Worm (Caenorhabditis elegans) whole organism, young adult: ENCODE data around the gene str-249.

ENCODE experiments used
- B0261.1 ChIP-seq: sonication (generic microtip); optimal IDR thresholded peaks from 2 replicates; lab custom pipeline; 2016; ENCODE audit warnings: mild to moderate bottlenecking, missing genetic modification characterization, moderate library complexity, missing compliant biosample characterization
- B0336.3 ChIP-seq: fragments of 200-800 bp; sonication (Bioruptor generic); IDR thresholded peaks from 2 replicates; pipeline ENCODE4 v1.3.6; 2022; ENCODE audit warnings: missing genetic modification characterization, missing compliant biosample characterization
- F10E7.11 ChIP-seq: sonication (generic microtip); optimal IDR thresholded peaks from 2 replicates; lab custom pipeline; 2017; ENCODE audit warnings: mild to moderate bottlenecking, missing genetic modification characterization, moderate library complexity, missing compliant biosample characterization
- F37B4.10 ChIP-seq: fragments of 200-800 bp; sonication (Bioruptor generic); IDR thresholded peaks from 2 replicates; pipeline ENCODE4 v1.3.6; 2022; ENCODE audit warnings: missing genetic modification characterization, missing compliant biosample characterization
- F39B2.1 ChIP-seq: fragments of 200-800 bp; sonication (Bioruptor generic); IDR thresholded peaks from 2 replicates; pipeline ENCODE4 v1.3.6; 2022; ENCODE audit warnings: missing genetic modification reagents, missing genetic modification characterization, missing compliant biosample characterization
- F55B11.4 ChIP-seq: sonication (generic microtip); optimal IDR thresholded peaks from 2 replicates; lab custom pipeline; 2016; ENCODE audit warnings: missing compliant biosample characterization, missing genetic modification characterization, borderline replicate concordance; ENCODE audit not compliant: insufficient read depth
- F57A8.1 ChIP-seq: fragments of 200-800 bp; sonication (Bioruptor generic); optimal IDR thresholded peaks from 2 replicates; lab custom pipeline; 2018; ENCODE audit warnings: mild to moderate bottlenecking, missing genetic modification characterization, moderate library complexity, missing compliant biosample characterization
- T26A5.8 ChIP-seq: sonication (generic microtip); optimal IDR thresholded peaks from 2 replicates; lab custom pipeline; 2016; ENCODE audit warnings: missing genetic modification characterization, missing compliant biosample characterization
- Y67H2A.10 ChIP-seq: fragments of 200-800 bp; sonication (Bioruptor generic); conservative IDR thresholded peaks from 2 replicates; pipeline ENCODE4 v1.3.6; 2022; ENCODE audit warnings: missing genetic modification reagents, missing genetic modification characterization, missing compliant biosample characterization
- akir-1 ChIP-seq: fragments of 200-800 bp; sonication (Bioruptor generic); optimal IDR thresholded peaks from 2 replicates; lab custom pipeline; 2018; ENCODE audit warnings: mild to moderate bottlenecking, missing genetic modification characterization, moderate library complexity, missing compliant biosample characterization
- ceh-100 ChIP-seq: fragments of 200-800 bp; sonication (Bioruptor generic); IDR thresholded peaks from 2 replicates; pipeline ENCODE4 v1.3.6; 2022; ENCODE audit warnings: missing genetic modification reagents, missing genetic modification characterization, missing compliant biosample characterization
- ceh-40 ChIP-seq: fragments of 200-800 bp; sonication (Bioruptor generic); IDR thresholded peaks from 2 replicates; pipeline ENCODE4 v1.3.6; 2022; ENCODE audit warnings: missing genetic modification characterization, missing compliant biosample characterization
- ceh-79 ChIP-seq: sonication (generic microtip); optimal IDR thresholded peaks from 2 replicates; lab custom pipeline; 2017; ENCODE audit warnings: mild to moderate bottlenecking, missing genetic modification characterization, missing compliant biosample characterization
- ceh-91 ChIP-seq: fragments of 200-800 bp; sonication (Bioruptor generic); IDR thresholded peaks from 2 replicates; pipeline ENCODE4 v1.3.6; 2022; ENCODE audit warnings: missing genetic modification reagents, missing genetic modification characterization, missing compliant biosample characterization
- dox-1 ChIP-seq: fragments of 200-800 bp; sonication (Bioruptor generic); IDR thresholded peaks from 2 replicates; pipeline ENCODE4 v1.3.6; 2022; ENCODE audit warnings: missing genetic modification reagents, missing genetic modification characterization, missing compliant biosample characterization
- egl-18 ChIP-seq: fragments of 200-800 bp; sonication (Bioruptor generic); IDR thresholded peaks from 2 replicates; pipeline ENCODE4 v1.3.6; 2022; ENCODE audit warnings: missing genetic modification reagents, missing genetic modification characterization, missing compliant biosample characterization
- hrde-1 ChIP-seq: sonication (generic microtip); optimal IDR thresholded peaks from 2 replicates; lab custom pipeline; 2016; ENCODE audit warnings: missing genetic modification characterization, mild to moderate bottlenecking, missing compliant biosample characterization, moderate library complexity, missing genotype, missing genetic modification reagents, borderline replicate concordance
- hsf-1 ChIP-seq: fragments of 200-800 bp; sonication (Bioruptor generic); IDR thresholded peaks from 2 replicates; pipeline ENCODE4 v1.3.6; 2022; ENCODE audit warnings: missing genetic modification reagents, missing genetic modification characterization, missing compliant biosample characterization
- lag-1 ChIP-seq: fragments of 200-800 bp; sonication (Bioruptor generic); IDR thresholded peaks from 2 replicates; pipeline ENCODE4 v1.3.6; 2022; ENCODE audit warnings: missing genetic modification reagents, missing genetic modification characterization, missing compliant biosample characterization
- let-526 ChIP-seq: fragments of 200-800 bp; sonication (Bioruptor generic); IDR thresholded peaks from 2 replicates; pipeline ENCODE4 v1.3.6; 2022; ENCODE audit warnings: missing genetic modification reagents, missing genetic modification characterization, missing compliant biosample characterization
- lin-26 ChIP-seq: fragments of 200-800 bp; sonication (Bioruptor generic); IDR thresholded peaks from 2 replicates; pipeline ENCODE4 v1.3.6; 2022; ENCODE audit warnings: missing genetic modification reagents, missing genetic modification characterization, missing compliant biosample characterization
- lin-40 ChIP-seq: sonication (generic microtip); optimal IDR thresholded peaks from 2 replicates; lab custom pipeline; 2016; ENCODE audit warnings: missing genetic modification characterization, mild to moderate bottlenecking, missing compliant biosample characterization, missing genotype, missing genetic modification reagents
- lin-54 ChIP-seq: fragments of 200-800 bp; sonication (Bioruptor generic); optimal IDR thresholded peaks from 2 replicates; lab custom pipeline; 2018; ENCODE audit warnings: mild to moderate bottlenecking, missing genetic modification characterization, missing compliant biosample characterization
- lir-1 ChIP-seq: fragments of 200-800 bp; sonication (Bioruptor generic); conservative IDR thresholded peaks from 2 replicates; pipeline ENCODE4 v1.3.6; 2022; ENCODE audit warnings: missing genetic modification reagents, missing genetic modification characterization, missing compliant biosample characterization
- nhr-179 ChIP-seq: sonication (generic microtip); optimal IDR thresholded peaks from 2 replicates; lab custom pipeline; 2016; ENCODE audit warnings: mild to moderate bottlenecking, missing genetic modification characterization, missing compliant biosample characterization
- nhr-27 ChIP-seq: fragments of 200-800 bp; sonication (Bioruptor generic); optimal IDR thresholded peaks from 2 replicates; lab custom pipeline; 2018; ENCODE audit warnings: mild to moderate bottlenecking, missing genetic modification characterization, moderate library complexity, missing compliant biosample characterization
- pbrm-1 ChIP-seq: fragments of 200-800 bp; sonication (Bioruptor generic); IDR thresholded peaks from 2 replicates; pipeline ENCODE4 v1.3.6; 2022; ENCODE audit warnings: missing genetic modification reagents, missing genetic modification characterization, missing compliant biosample characterization
- rec-8 ChIP-seq, 2 experiments: sonication (generic microtip); optimal IDR thresholded peaks; 2 replicates each; lab custom pipeline; 2016; ENCODE audit warnings: mild to moderate bottlenecking in 2 of 2, missing genetic modification characterization in 2 of 2, missing genetic modification reagents in 2 of 2, missing genotype in 2 of 2, missing biosample characterization in 1 of 2, missing compliant biosample characterization in 1 of 2, moderate library complexity in 1 of 2
- repo-1 ChIP-seq: sonication (generic microtip); optimal IDR thresholded peaks from 2 replicates; lab custom pipeline; 2017; ENCODE audit warnings: mild to moderate bottlenecking, missing genetic modification characterization, missing compliant biosample characterization
- sdz-38 ChIP-seq: sonication (generic microtip); optimal IDR thresholded peaks from 2 replicates; lab custom pipeline; 2016; ENCODE audit warnings: missing genotype, missing genetic modification characterization, missing compliant biosample characterization
- snpc-1.1 ChIP-seq: sonication (generic microtip); optimal IDR thresholded peaks from 2 replicates; lab custom pipeline; 2017; ENCODE audit warnings: missing genetic modification characterization, mild to moderate bottlenecking, missing compliant biosample characterization, antibody characterized with exemption, moderate library complexity, missing genotype, missing genetic modification reagents; ENCODE audit not compliant: insufficient read depth
- snpc-4 ChIP-seq, 5 experiments: fragments of 150-350 bp in 1 of 5; sonication (generic microtip) in 4 of 5; optimal IDR thresholded peaks; 2 replicates each; lab custom pipeline; 2014 to 2018; ENCODE audit warnings: missing genetic modification characterization in 5 of 5, missing biosample characterization in 3 of 5, antibody characterized with exemption in 2 of 5, mild to moderate bottlenecking in 2 of 5, missing compliant biosample characterization in 2 of 5, missing genotype in 2 of 5, moderate library complexity in 2 of 5, missing genetic modification reagents in 1 of 5
- somi-1 ChIP-seq: fragments of 200-800 bp; sonication (Bioruptor generic); optimal IDR thresholded peaks from 2 replicates; lab custom pipeline; 2018; ENCODE audit warnings: mild to moderate bottlenecking, missing genetic modification characterization, missing compliant biosample characterization
- tbp1 ChIP-seq: fragments of 200-800 bp; sonication (Bioruptor generic); optimal IDR thresholded peaks from 2 replicates; lab custom pipeline; 2018; ENCODE audit warnings: mild to moderate bottlenecking, missing genetic modification characterization, missing compliant biosample characterization
- unc-62 ChIP-seq: fragments of 150-350 bp; optimal IDR thresholded peaks from 2 replicates; lab custom pipeline; 2014; ENCODE audit warnings: missing biosample characterization, missing genetic modification reagents, missing genetic modification characterization
- zfh-2 ChIP-seq: fragments of 200-800 bp; sonication (Bioruptor generic); conservative IDR thresholded peaks from 2 replicates; pipeline ENCODE4 v1.3.6; 2022; ENCODE audit warnings: missing genetic modification reagents, missing genetic modification characterization, missing compliant biosample characterization
- ztf-18 ChIP-seq: sonication (generic microtip); optimal IDR thresholded peaks from 2 replicates; lab custom pipeline; 2016; ENCODE audit warnings: missing genotype, mild to moderate bottlenecking, missing genetic modification characterization, missing compliant biosample characterization
- ztf-26 ChIP-seq: sonication (generic microtip); optimal IDR thresholded peaks from 2 replicates; lab custom pipeline; 2017; ENCODE audit warnings: missing genetic modification characterization, missing compliant biosample characterization
- ztf-28 ChIP-seq: fragments of 200-800 bp; sonication (Bioruptor generic); IDR thresholded peaks from 2 replicates; pipeline ENCODE4 v1.3.6; 2022; ENCODE audit warnings: missing genetic modification reagents, missing genetic modification characterization, missing compliant biosample characterization

The str-249 gene

ce11 chrIV:7235382-7235917 lies 48.8 kb upstream of the str-249 start (continued):
- peak; percentile 11 for TF ChIP-seq ztf-18 (tag; lab: Kevin White, UChicago)
- peak; percentile 59; the same call in 1 of the 2 replicates for TF ChIP-seq B0336.3
- TF ChIP-seq rec-8 (tag; optimal IDR thresholded peaks at IDR 0.05; lab: Kevin White, UChicago): peak in 1 of 2 experiments; percentile 8
- TF ChIP-seq sdz-38 (tag; lab: Kevin White, UChicago): no peak
- TF ChIP-seq F10E7.11 (tag; lab: Kevin White, UChicago): no peak
- peak; percentile 6 for TF ChIP-seq somi-1
- TF ChIP-seq lin-26 (GFP tag; lab: Robert Waterston, UW): no peak
- no peak for TF ChIP-seq nhr-179 (tag; lab: Kevin White, UChicago)
- 0 out of 2 replicates have a peak, but pooled peaks have one; percentile 20 for TF ChIP-seq pbrm-1 (GFP tag; lab: Robert Waterston, UW)
- no peak for TF ChIP-seq ztf-28 (GFP tag; lab: Robert Waterston, UW)
- TF ChIP-seq lin-54: peak; percentile 31
- peak; percentile 78 for TF ChIP-seq dox-1 (GFP tag; lab: Robert Waterston, UW)
- TF ChIP-seq nhr-27 (tag; lab: Kevin White, UChicago): no peak
- no peak for TF ChIP-seq hsf-1 (GFP tag; lab: Robert Waterston, UW)
- no peak for TF ChIP-seq snpc-4 (GFP tag; optimal IDR thresholded peaks at IDR 0.05; lab: Kevin White, UChicago)
- peak in 1 of 4 experiments; percentile 21 for TF ChIP-seq snpc-4 (tag; optimal IDR thresholded peaks at IDR 0.05; lab: Kevin White, UChicago)
- peak; percentile 28 for TF ChIP-seq lin-40 (tag; lab: Kevin White, UChicago)
- TF ChIP-seq F57A8.1 (GFP tag; lab: Kevin White, UChicago): no peak
- no peak for TF ChIP-seq lag-1 (GFP tag; lab: Robert Waterston, UW)
- TF ChIP-seq B0261.1 (tag; lab: Kevin White, UChicago): no peak
- TF ChIP-seq tbp1 (GFP tag; lab: Kevin White, UChicago): no peak
- no peak for TF ChIP-seq ceh-79 (tag; lab: Kevin White, UChicago)
- TF ChIP-seq T26A5.8 (tag; lab: Kevin White, UChicago): no peak
- TF ChIP-seq lir-1: 0 out of 2 replicates have a peak, but pooled peaks have one; percentile 32
- no peak for TF ChIP-seq ztf-26
- no peak for TF ChIP-seq let-526 (GFP tag; lab: Robert Waterston, UW)
- TF ChIP-seq hrde-1 (tag; lab: Kevin White, UChicago): no peak
- no peak for TF ChIP-seq snpc-1.1
- TF ChIP-seq F37B4.10 (GFP tag; lab: Robert Waterston, UW): no peak
- no peak for TF ChIP-seq unc-62 (GFP tag; lab: Kevin White, UChicago)
- peak; percentile 9 for TF ChIP-seq repo-1 (tag; lab: Kevin White, UChicago)

- TF ChIP-seq ztf-18 (tag; lab: Kevin White, UChicago) (no peak), ceh-91 (no peak), unc-62 (GFP tag; lab: Kevin White, UChicago) (no peak), B0261.1 (tag; lab: Kevin White, UChicago) (no peak), F39B2.1 (no peak), akir-1 (GFP tag; lab: Kevin White, UChicago) (no peak), egl-18 (GFP tag; lab: Robert Waterston, UW) (no peak), T26A5.8 (tag; lab: Kevin White, UChicago) (no peak), repo-1 (tag; lab: Kevin White, UChicago) (no peak), let-526 (GFP tag; lab: Robert Waterston, UW) (no peak), ceh-40 (GFP tag; lab: Robert Waterston, UW) (no peak), Y67H2A.10 (GFP tag; lab: Robert Waterston, UW) (no peak), ceh-100 (GFP tag; lab: Robert Waterston, UW) (no peak), zfh-2 (GFP tag; lab: Robert Waterston, UW) (no peak), F55B11.4 (tag; lab: Kevin White, UChicago) (no peak)
Observed at ce11 chrIV:7234623-7235022, 48.0 kb upstream of the str-249 start.
